Fruit fly (Drosophila melanogaster) whole organism, embryonic: Measurements from ENCODE around the gene CG17612.

Source experiments
- CG11504 ChIP-seq: fragments of 200-800 bp; sonication (Bioruptor generic); optimal IDR thresholded peaks from 3 replicates; lab custom pipeline; 2019; ENCODE audit warnings: missing biosample characterization, mild to moderate bottlenecking, missing genetic modification characterization, moderate library complexity
- CG11723 ChIP-seq: fragments of 200-800 bp; sonication (Bioruptor generic); optimal IDR thresholded peaks from 2 replicates; lab custom pipeline; 2017; ENCODE audit warnings: missing biosample characterization, mild to moderate bottlenecking, missing genetic modification characterization
- CG13287 ChIP-seq: fragments of 200-800 bp; sonication (Bioruptor generic); IDR thresholded peaks from 2 replicates; pipeline ENCODE4 v1.3.6; 2022; ENCODE audit warnings: missing biosample characterization, missing genetic modification characterization; ENCODE audit not compliant: partially characterized antibody
- CG14014 ChIP-seq: fragments of 200-800 bp; sonication (Bioruptor generic); IDR thresholded peaks from 2 replicates; pipeline ENCODE4 v1.3.6; 2022; ENCODE audit warnings: missing biosample characterization, missing genetic modification characterization
- CG15479 ChIP-seq: fragments of 200-800 bp; sonication (Bioruptor generic); optimal IDR thresholded peaks from 3 replicates; lab custom pipeline; 2019; ENCODE audit warnings: missing biosample characterization, mild to moderate bottlenecking, missing genetic modification characterization, moderate library complexity
- CG15696 ChIP-seq: fragments of 200-800 bp; sonication (Bioruptor generic); optimal IDR thresholded peaks from 2 replicates; lab custom pipeline; 2019; ENCODE audit warnings: missing biosample characterization, mild to moderate bottlenecking, missing genetic modification characterization, moderate library complexity
- CG18476 ChIP-seq: fragments of 200-800 bp; sonication (Bioruptor generic); optimal IDR thresholded peaks from 2 replicates; lab custom pipeline; 2016; ENCODE audit warnings: missing biosample characterization, mild to moderate bottlenecking, missing genetic modification characterization
- CG18764 ChIP-seq: fragments of 200-800 bp; sonication (Bioruptor generic); optimal IDR thresholded peaks from 3 replicates; lab custom pipeline; 2016; ENCODE audit warnings: missing biosample characterization, missing genetic modification characterization
- CG31441 ChIP-seq: fragments of 200-800 bp; sonication (Bioruptor generic); IDR thresholded peaks from 2 replicates; pipeline ENCODE4 v1.3.6; 2022; ENCODE audit warnings: missing biosample characterization, missing genetic modification characterization
- CG32772 ChIP-seq: fragments of 200-800 bp; sonication (Bioruptor generic); IDR thresholded peaks from 2 replicates; pipeline ENCODE4 v1.3.6; 2022; ENCODE audit warnings: missing biosample characterization, missing genetic modification characterization
- CG6689 ChIP-seq: fragments of 200-800 bp; sonication (Bioruptor generic); IDR thresholded peaks from 2 replicates; pipeline ENCODE4 v1.3.6; 2022; ENCODE audit warnings: missing biosample characterization, missing genetic modification characterization
- CG8359 ChIP-seq: fragments of 200-800 bp; sonication (Bioruptor generic); optimal IDR thresholded peaks from 2 replicates; lab custom pipeline; 2017; ENCODE audit warnings: missing biosample characterization, mild to moderate bottlenecking, missing genetic modification characterization, borderline replicate concordance
- Chrac-16 ChIP-seq: fragments of 200-800 bp; sonication (Bioruptor generic); optimal IDR thresholded peaks from 3 replicates; lab custom pipeline; 2016; ENCODE audit warnings: missing biosample characterization, missing genetic modification characterization
- Dek ChIP-seq: fragments of 200-800 bp; sonication (Bioruptor generic); optimal IDR thresholded peaks from 3 replicates; lab custom pipeline; 2019; ENCODE audit warnings: missing biosample characterization, mild to moderate bottlenecking, missing genetic modification characterization, moderate library complexity
- Hr78 ChIP-seq, 2 experiments: fragments of 200-800 bp in 1 of 2; fragments of >200 bp in 1 of 2; sonication (Bioruptor generic) in 1 of 2; optimal IDR thresholded peaks; 2 replicates each; lab custom pipeline; 2017 to 2019; ENCODE audit warnings: missing biosample characterization in 2 of 2, missing genetic modification characterization in 2 of 2, mild to moderate bottlenecking in 1 of 2, moderate library complexity in 1 of 2
- Hsf ChIP-seq: fragments of 200-800 bp; sonication (Bioruptor generic); optimal IDR thresholded peaks from 3 replicates; lab custom pipeline; 2016; ENCODE audit warnings: missing biosample characterization, missing genetic modification characterization
- Pdp1 ChIP-seq, 2 experiments: fragments of 200-800 bp; sonication (Bioruptor generic); optimal IDR thresholded peaks; 3 replicates each; lab custom pipeline; 2016; ENCODE audit warnings: missing biosample characterization in 2 of 2, missing genetic modification characterization in 2 of 2, mild to moderate bottlenecking in 1 of 2, moderate library complexity in 1 of 2
- aop ChIP-seq: fragments of 200-800 bp; sonication (Bioruptor generic); IDR thresholded peaks from 2 replicates; pipeline ENCODE4 v1.3.6; 2022; ENCODE audit warnings: missing biosample characterization, missing genetic modification characterization
- bsh ChIP-seq, 2 experiments: fragments of 200-800 bp; sonication (Bioruptor generic); optimal IDR thresholded peaks; 2 replicates each; lab custom pipeline; 2017 to 2018; ENCODE audit warnings: mild to moderate bottlenecking in 2 of 2, missing biosample characterization in 2 of 2, missing genetic modification characterization in 2 of 2, moderate library complexity in 1 of 2
- cas ChIP-seq: fragments of 200-800 bp; sonication (Bioruptor generic); IDR thresholded peaks from 2 replicates; pipeline ENCODE4 v1.3.6; 2022; ENCODE audit warnings: missing biosample characterization, missing genetic modification characterization
- chinmo ChIP-seq: fragments of 200-800 bp; sonication (Bioruptor generic); IDR thresholded peaks from 4 replicates; pipeline ENCODE4 v1.3.6; 2022; ENCODE audit warnings: missing biosample characterization, missing genetic modification characterization; ENCODE audit not compliant: partially characterized antibody
- chm ChIP-seq: fragments of 200-800 bp; sonication (Bioruptor generic); IDR thresholded peaks from 2 replicates; pipeline ENCODE4 v1.3.6; 2022; ENCODE audit warnings: missing biosample characterization, missing genetic modification characterization
- chn ChIP-seq: fragments of 200-800 bp; sonication (Bioruptor generic); optimal IDR thresholded peaks from 2 replicates; lab custom pipeline; 2016; ENCODE audit warnings: missing biosample characterization, missing genetic modification characterization
- crol ChIP-seq: fragments of 200-800 bp; sonication (Bioruptor generic); IDR thresholded peaks from 2 replicates; pipeline ENCODE4 v1.3.6; 2022; ENCODE audit warnings: missing biosample characterization, missing genetic modification characterization
- esg ChIP-seq: fragments of 200-800 bp; sonication (Bioruptor generic); conservative IDR thresholded peaks from 2 replicates; pipeline ENCODE4 v1.3.6; 2022; ENCODE audit warnings: missing biosample characterization, missing genetic modification characterization
- eve ChIP-seq, 2 experiments: fragments of >200 bp; optimal IDR thresholded peaks; 2 replicates each; lab custom pipeline; 2017; ENCODE audit warnings: missing biosample characterization in 2 of 2, missing genetic modification characterization in 2 of 2
- grn ChIP-seq: fragments of 200-800 bp; sonication (Bioruptor generic); optimal IDR thresholded peaks from 3 replicates; lab custom pipeline; 2017; ENCODE audit warnings: missing biosample characterization, missing genetic modification characterization
- hb ChIP-seq: fragments of 200-800 bp; sonication (Bioruptor generic); IDR thresholded peaks from 3 replicates; pipeline ENCODE4 v1.3.6; 2022; ENCODE audit warnings: missing biosample characterization, missing genetic modification characterization; ENCODE audit not compliant: partially characterized antibody
- kni ChIP-seq: fragments of 200-800 bp; sonication (Bioruptor generic); optimal IDR thresholded peaks from 3 replicates; lab custom pipeline; 2017; ENCODE audit warnings: mild to moderate bottlenecking, missing biosample characterization, missing genetic modification reagents, missing genetic modification characterization
- lola ChIP-seq, 3 experiments: fragments of >200 bp in 2 of 3; fragments of 200-800 bp in 1 of 3; sonication (Bioruptor generic) in 1 of 3; optimal IDR thresholded peaks; 2 replicates each; lab custom pipeline; 2017 to 2019; ENCODE audit warnings: missing biosample characterization in 3 of 3, missing genetic modification characterization in 3 of 3, mild to moderate bottlenecking in 1 of 3, moderate library complexity in 1 of 3
- nerfin-1 ChIP-seq: fragments of 200-800 bp; sonication (Bioruptor generic); optimal IDR thresholded peaks from 3 replicates; lab custom pipeline; 2019; ENCODE audit warnings: missing biosample characterization, mild to moderate bottlenecking, missing genetic modification characterization, moderate library complexity
- nom ChIP-seq: fragments of 200-800 bp; sonication (Bioruptor generic); optimal IDR thresholded peaks from 2 replicates; lab custom pipeline; 2017; ENCODE audit warnings: missing biosample characterization, missing genetic modification characterization, mild to moderate bottlenecking, moderate library complexity, missing genetic modification reagents
- odd ChIP-seq: fragments of 200-800 bp; sonication (Bioruptor generic); optimal IDR thresholded peaks from 2 replicates; lab custom pipeline; 2017; ENCODE audit warnings: missing biosample characterization, mild to moderate bottlenecking, missing genetic modification characterization
- onecut ChIP-seq: fragments of 200-800 bp; sonication (Bioruptor generic); IDR thresholded peaks from 2 replicates; pipeline ENCODE4 v1.3.6; 2022; ENCODE audit warnings: missing biosample characterization, missing genetic modification characterization
- phol ChIP-seq: fragments of 200-800 bp; sonication (Bioruptor generic); optimal IDR thresholded peaks from 3 replicates; lab custom pipeline; 2018; ENCODE audit warnings: missing biosample characterization, mild to moderate bottlenecking, missing genetic modification characterization, moderate library complexity
- sens ChIP-seq: fragments of 200-800 bp; sonication (Bioruptor generic); peaks from one replicate; lab custom pipeline; 2016; ENCODE audit warnings: missing biosample characterization, missing genetic modification characterization
- sqz ChIP-seq: fragments of 200-800 bp; sonication (Bioruptor generic); optimal IDR thresholded peaks from 3 replicates; lab custom pipeline; 2018; ENCODE audit warnings: missing biosample characterization, mild to moderate bottlenecking, missing genetic modification characterization
- tll ChIP-seq, 2 experiments: fragments of 200-800 bp in 1 of 2; fragments of >200 bp in 1 of 2; sonication (Bioruptor generic) in 1 of 2; optimal IDR thresholded peaks; 2 replicates each; lab custom pipeline; 2017 to 2019; ENCODE audit warnings: missing biosample characterization in 2 of 2, missing genetic modification characterization in 2 of 2, mild to moderate bottlenecking in 1 of 2, moderate library complexity in 1 of 2
- zen ChIP-seq: fragments of 200-800 bp; sonication (Bioruptor generic); optimal IDR thresholded peaks from 3 replicates; lab custom pipeline; 2018; ENCODE audit warnings: missing biosample characterization, mild to moderate bottlenecking, missing genetic modification characterization, moderate library complexity

The CG17612 gene

dm6 chr2L:4385387-4386279, 3.1 kb upstream of the CG17612 start, which contains the start of gene Vps53 (continued):
- TF ChIP-seq hb (GFP tag; lab: Robert Waterston, UW) (no peak), CG18476 (GFP tag; lab: Kevin White, UChicago) (no peak), chn (GFP tag; lab: Kevin White, UChicago) (no peak), esg (GFP tag; lab: Robert Waterston, UW) (no peak), phol (tag; lab: Kevin White, UChicago) (no peak), cas (GFP tag; lab: Robert Waterston, UW) (no peak), CG8359 (no peak)
- TF ChIP-seq, all 482 proteins: peak for 32

- TF ChIP-seq kni (GFP tag; lab: Kevin White, UChicago): peak; percentile 12
- TF ChIP-seq eve (GFP tag; optimal IDR thresholded peaks at IDR 0.05; lab: Kevin White, UChicago): peak in 1 of 2 experiments; percentile 47
- peak; percentile 39; the same call in 1 of the 2 replicates for TF ChIP-seq onecut (GFP tag; lab: Robert Waterston, UW)
- TF ChIP-seq odd (GFP tag; lab: Kevin White, UChicago): no peak
- no peak for TF ChIP-seq CG13287 (GFP tag; lab: Robert Waterston, UW)
- TF ChIP-seq grn (GFP tag; lab: Kevin White, UChicago): peak; percentile 9
- TF ChIP-seq zen (tag; lab: Kevin White, UChicago): peak; percentile 68
- peak in 1 of 2 experiments; percentile 87 for TF ChIP-seq tll (GFP tag; optimal IDR thresholded peaks at IDR 0.05; lab: Kevin White, UChicago)
- TF ChIP-seq CG11504 (tag; lab: Kevin White, UChicago): no peak
- TF ChIP-seq aop: peak; percentile 21; the same call in 1 of the 2 replicates
- TF ChIP-seq Hsf (GFP tag; lab: Kevin White, UChicago): no peak
- no peak for TF ChIP-seq lola (GFP tag; optimal IDR thresholded peaks at IDR 0.05; lab: Kevin White, UChicago)
- TF ChIP-seq sens (GFP tag; lab: Kevin White, UChicago): peak; percentile 69
- TF ChIP-seq chm (GFP tag; lab: Robert Waterston, UW): 0 out of 2 replicates have a peak, but pooled peaks have one; percentile 9
- peak; percentile 46 for TF ChIP-seq CG15479 (GFP tag; lab: Kevin White, UChicago)
- TF ChIP-seq Chrac-16 (GFP tag; lab: Kevin White, UChicago): no peak
- TF ChIP-seq CG15696 (tag; lab: Kevin White, UChicago): peak; percentile 46
These were observed 4.2 kb downstream of the CG17612 start for dm6 chr2L:4378380-4378779.

- TF ChIP-seq CG11723 (no peak), crol (GFP tag; lab: Robert Waterston, UW) (peak; percentile 79), Hr78 (GFP tag; optimal IDR thresholded peaks at IDR 0.05; lab: Kevin White, UChicago) (peak in 1 of 2 experiments; percentile 69), aop (0 out of 2 replicates have a peak, but pooled peaks have one; percentile 45)
These were observed 4.8 kb downstream of the CG17612 start for dm6 chr2L:4377747-4378146.

- TF ChIP-seq CG32772 (no peak), sqz (no peak), CG6689 (no peak), nerfin-1 (tag; lab: Kevin White, UChicago) (peak; percentile 2), Dek (tag; lab: Kevin White, UChicago) (peak; percentile 2), bsh (GFP tag; optimal IDR thresholded peaks at IDR 0.05; lab: Kevin White, UChicago) (peak in 1 of 2 experiments; percentile 33), CG18764 (GFP tag; lab: Kevin White, UChicago) (no peak), nom (GFP tag; lab: Kevin White, UChicago) (peak; percentile 83), CG31441 (GFP tag; lab: Robert Waterston, UW) (0 out of 2 replicates have a peak, but pooled peaks have one; percentile 28), chinmo (0 out of 4 replicates have a peak, but pooled peaks have one; percentile 29), Pdp1 (GFP tag; optimal IDR thresholded peaks at IDR 0.05; lab: Kevin White, UChicago) (peak in 1 of 2 experiments; percentile 6), CG14014 (0 out of 2 replicates have a peak, but pooled peaks have one; percentile 26)
These were observed 7.2 kb downstream of the CG17612 start for dm6 chr2L:4375035-4376009.
